Fruit fly (Drosophila melanogaster): ENCODE measurements around the gene CG13793.

DNA sequence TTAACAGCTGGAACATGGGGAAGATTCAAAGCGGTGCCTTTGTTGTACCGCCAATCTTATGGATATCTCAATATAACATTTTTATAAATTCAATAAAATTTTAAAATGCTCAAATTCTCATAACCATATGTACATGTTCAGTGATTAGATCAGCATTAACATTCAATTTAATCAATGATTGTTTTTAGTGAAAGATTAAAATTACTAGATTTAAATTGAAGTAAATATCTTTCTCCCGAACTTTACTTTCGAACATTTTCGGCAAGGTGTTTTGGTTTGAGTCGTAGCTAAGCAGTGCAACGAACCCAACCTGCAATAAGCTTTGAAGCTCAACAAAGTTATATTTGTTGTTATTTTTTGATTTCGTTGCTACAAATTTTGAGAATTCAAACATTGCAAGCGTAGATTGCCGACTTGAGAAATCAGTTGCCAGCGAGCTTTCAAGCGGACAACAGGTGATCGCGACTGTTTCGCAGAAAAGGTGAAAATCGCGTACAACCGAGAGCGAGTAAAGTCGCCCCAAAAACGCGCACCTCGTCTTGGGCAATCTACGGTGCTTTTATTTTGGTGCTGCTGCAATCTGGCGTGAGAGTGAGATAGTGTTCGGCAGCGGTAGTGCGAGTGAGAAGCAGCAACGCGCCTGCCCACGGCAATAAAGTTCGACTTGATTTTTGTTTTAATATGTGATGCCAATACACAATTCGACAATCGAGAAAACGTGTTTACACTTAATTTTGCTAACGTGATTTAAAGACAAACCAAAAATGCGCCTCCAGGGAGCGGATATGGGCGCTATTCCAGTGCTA is 16.7 kb downstream of the CG13793 start, which contains the start of gene Tep3:
- no peak for TF ChIP-seq cnc (optimal IDR thresholded peaks at IDR 0.05)
- peak; percentile 59 for TF ChIP-seq CG14711 (tag; optimal IDR thresholded peaks at IDR 0.05)
- no peak for TF ChIP-seq CG12768 (GFP tag; optimal IDR thresholded peaks at IDR 0.05)
- peak; percentile 56 for TF ChIP-seq CG7045 (GFP tag; optimal IDR thresholded peaks at IDR 0.05)
- TF ChIP-seq bab1 (GFP tag; optimal IDR thresholded peaks at IDR 0.05): peak; percentile 73
- no peak for TF ChIP-seq Mnt (GFP tag; optimal IDR thresholded peaks at IDR 0.05)
